Worm (Caenorhabditis elegans) whole organism, L2 larva: ENCODE data around the gene F54D8.6.

Experiments
- egl-27 ChIP-seq: sonication (generic microtip); optimal IDR thresholded peaks from 3 replicates; lab custom pipeline; 2017; ENCODE audit warnings: missing biosample characterization, missing genetic modification reagents, missing genetic modification characterization
- lin-13 ChIP-seq: fragments of 150-350 bp; optimal IDR thresholded peaks from 2 replicates; lab custom pipeline; 2014; ENCODE audit warnings: missing biosample characterization, missing genetic modification reagents, missing genetic modification characterization
- nhr-10 ChIP-seq: sonication (generic microtip); optimal IDR thresholded peaks from 2 replicates; lab custom pipeline; 2017; ENCODE audit warnings: missing biosample characterization, missing genetic modification characterization
- nhr-11 ChIP-seq: fragments of 150-350 bp; optimal IDR thresholded peaks from 2 replicates; lab custom pipeline; 2014; ENCODE audit warnings: missing biosample characterization, missing genetic modification characterization
- nhr-23 ChIP-seq: fragments of 150-350 bp; optimal IDR thresholded peaks from 2 replicates; lab custom pipeline; 2014; ENCODE audit warnings: missing biosample characterization, missing genetic modification reagents, missing genetic modification characterization
- unc-62 ChIP-seq: fragments of 150-350 bp; optimal IDR thresholded peaks from 2 replicates; lab custom pipeline; 2014; ENCODE audit warnings: missing biosample characterization, missing genetic modification reagents, missing genetic modification characterization
- ztf-4 ChIP-seq: fragments of 150-350 bp; optimal IDR thresholded peaks from 2 replicates; lab custom pipeline; 2014; ENCODE audit warnings: missing biosample characterization, missing genetic modification characterization

DNA sequence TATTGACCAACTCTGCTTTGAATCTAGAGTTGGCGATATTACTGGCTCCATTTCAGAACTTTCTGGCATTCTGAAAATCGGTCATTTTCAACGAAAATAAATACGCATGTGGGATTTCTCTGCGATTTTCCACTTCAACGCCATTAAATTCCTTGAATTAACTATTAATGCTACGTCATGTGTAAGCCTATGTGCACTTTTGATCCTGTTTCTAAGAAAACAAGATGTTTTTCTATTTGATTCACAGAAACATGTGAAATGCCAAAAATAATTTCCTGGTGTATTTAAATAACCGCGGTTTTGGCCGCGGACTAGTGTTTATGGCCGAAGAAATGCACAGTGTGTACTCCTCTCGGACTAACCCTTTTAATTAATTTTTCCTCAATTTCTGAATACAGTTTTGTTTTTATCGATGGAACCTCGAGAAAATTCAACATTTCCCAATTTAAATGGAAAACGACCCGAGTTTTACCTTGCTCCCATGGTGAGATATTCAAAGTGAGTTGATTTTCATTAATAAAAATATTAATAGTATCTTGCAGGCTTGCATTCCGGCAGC, 34.0 kb upstream of the F54D8.6 start, which contains the start of the genes C45G9.11 and C45G9.2:
- TF ChIP-seq ztf-4 (tag; lab: Kevin White, UChicago): peak; percentile 43
- no peak for TF ChIP-seq egl-27 (tag; lab: Kevin White, UChicago)
- TF ChIP-seq unc-62 (GFP tag; lab: Kevin White, UChicago): no peak
- peak; percentile 74 for TF ChIP-seq lin-13 (GFP tag; lab: Kevin White, UChicago)
- no peak for TF ChIP-seq nhr-23 (tag; lab: Kevin White, UChicago)
- no peak for TF ChIP-seq nhr-11 (tag; lab: Kevin White, UChicago)
- TF ChIP-seq nhr-10 (tag; lab: Kevin White, UChicago): no peak
